Worm (Caenorhabditis elegans): ENCODE measurements around the gene Y105C5B.15.
A peak's percentile ranks its signal among the peaks of the same experiment; 100 is the strongest.

Gene Y105C5B.15

DNA sequence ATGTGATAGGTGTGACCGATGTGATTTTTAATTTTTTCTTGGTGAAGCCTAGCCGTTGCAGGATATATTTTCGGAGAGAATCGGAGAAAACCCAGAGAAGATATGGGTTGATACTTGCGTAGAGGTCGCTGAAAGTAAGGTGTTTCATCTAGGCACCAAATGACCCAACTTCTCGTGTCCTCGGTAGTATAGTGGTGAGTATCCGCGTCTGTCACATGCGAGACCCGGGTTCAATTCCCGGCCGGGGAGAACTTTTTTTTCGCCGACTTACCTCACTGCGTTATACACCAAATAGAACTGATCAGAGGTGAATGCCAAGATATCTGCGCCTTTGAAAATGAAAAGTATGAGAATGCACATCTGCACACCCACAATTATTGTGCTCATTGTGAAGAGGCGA is 19.9 kb upstream of the Y105C5B.15 start:
- TF ChIP-seq ztf-29 (GFP tag; IDR thresholded peaks at IDR 0.05) (0 out of 2 replicates have a peak, but pooled peaks have one; percentile 36), cog-1 (tag; optimal IDR thresholded peaks at IDR 0.05) (peak; percentile 28), klf-2 (GFP tag; conservative IDR thresholded peaks at IDR 0.05) (no peak), T22C8.4 (GFP tag; IDR thresholded peaks at IDR 0.05) (no peak), flt-1 (GFP tag; IDR thresholded peaks at IDR 0.05) (no peak), ztf-23 (GFP tag; IDR thresholded peaks at IDR 0.05) (peak; percentile 76), ref-1 (GFP tag; conservative IDR thresholded peaks at IDR 0.05) (0 out of 2 replicates have a peak, but pooled peaks have one; percentile 20), med-1 (GFP tag; optimal IDR thresholded peaks at IDR 0.05; ENCODE audit: insufficient read depth) (no peak), tab-1 (GFP tag; IDR thresholded peaks at IDR 0.05) (peak; percentile 78)

DNA sequence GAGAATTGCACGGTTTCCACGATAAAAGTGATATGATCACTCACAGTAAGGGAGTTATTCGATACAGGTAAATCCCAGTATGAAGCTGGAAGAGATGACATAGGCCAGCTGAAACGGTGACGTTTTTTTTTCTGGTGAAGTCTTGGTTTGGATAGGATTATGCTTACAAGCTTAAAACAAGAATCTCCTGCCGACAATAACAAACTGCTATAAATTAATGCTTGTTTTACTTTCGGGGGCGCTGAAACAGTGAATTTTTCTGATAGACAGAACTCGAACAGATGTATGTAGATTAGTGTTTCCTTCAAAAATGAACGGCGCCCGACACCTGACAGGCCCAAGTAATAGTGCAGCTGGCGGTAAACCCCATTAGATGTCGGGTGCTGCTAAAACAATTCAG is 17.9 kb upstream of the Y105C5B.15 start, which contains the start of gene srv-16:
Gene srv-16 (minus strand): TSS at position 101 of the 400 bp plus-strand sequence.
- TF ChIP-seq med-1 (GFP tag; optimal IDR thresholded peaks at IDR 0.05; ENCODE audit: insufficient read depth) (no peak), tab-1 (GFP tag; IDR thresholded peaks at IDR 0.05) (no peak), ztf-23 (GFP tag; IDR thresholded peaks at IDR 0.05) (no peak), ztf-29 (GFP tag; IDR thresholded peaks at IDR 0.05) (no peak), T22C8.4 (GFP tag; IDR thresholded peaks at IDR 0.05) (no peak), ref-1 (GFP tag; conservative IDR thresholded peaks at IDR 0.05) (no peak), cog-1 (tag; optimal IDR thresholded peaks at IDR 0.05) (no peak), flt-1 (GFP tag; IDR thresholded peaks at IDR 0.05) (no peak), klf-2 (GFP tag; conservative IDR thresholded peaks at IDR 0.05) (no peak)

DNA sequence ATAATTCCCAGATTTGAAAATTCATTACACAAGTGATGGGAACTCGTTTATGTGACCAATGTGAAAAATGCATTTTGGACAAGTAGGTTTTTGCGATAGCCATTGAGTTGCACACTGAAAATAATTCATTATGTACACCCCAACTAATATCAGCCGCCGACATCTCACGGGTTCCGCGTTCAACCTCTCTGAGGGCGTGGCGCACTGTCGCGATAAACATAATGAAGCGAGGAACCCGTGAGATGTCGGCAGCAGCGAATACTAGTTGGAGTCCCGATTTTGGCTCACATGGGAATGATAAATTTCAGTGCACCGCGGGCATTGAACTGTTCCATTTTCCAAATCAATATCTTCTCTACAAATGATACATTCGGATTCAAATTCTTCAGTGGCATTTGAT is 14.6 kb upstream of the Y105C5B.15 start:
- no peak for TF ChIP-seq klf-2 (GFP tag; conservative IDR thresholded peaks at IDR 0.05)
- TF ChIP-seq flt-1 (GFP tag; IDR thresholded peaks at IDR 0.05) = no peak
- no peak for TF ChIP-seq tab-1 (GFP tag; IDR thresholded peaks at IDR 0.05)
- TF ChIP-seq ref-1 (GFP tag; conservative IDR thresholded peaks at IDR 0.05) = no peak

DNA sequence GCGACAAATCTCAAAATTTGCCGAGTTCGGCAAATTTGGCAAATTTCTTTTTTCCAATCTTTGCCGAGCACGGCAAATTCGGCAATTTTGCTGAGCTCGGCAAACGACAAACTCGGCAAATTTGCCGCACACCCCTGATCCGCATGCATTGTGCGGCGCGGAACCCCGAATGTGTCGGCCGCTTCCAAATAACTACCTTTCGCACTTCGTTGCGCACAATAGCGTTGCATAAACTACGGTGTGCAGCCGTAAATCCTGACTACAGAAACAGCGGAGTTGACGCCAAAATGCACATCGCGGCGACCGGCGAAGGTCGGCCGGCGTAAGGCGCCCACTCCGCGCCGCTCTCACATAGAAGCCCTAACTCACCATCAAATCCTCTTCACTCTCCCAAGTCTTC is 13.3 kb upstream of the Y105C5B.15 start:
- TF ChIP-seq cog-1 (tag; optimal IDR thresholded peaks at IDR 0.05) = no peak

DNA sequence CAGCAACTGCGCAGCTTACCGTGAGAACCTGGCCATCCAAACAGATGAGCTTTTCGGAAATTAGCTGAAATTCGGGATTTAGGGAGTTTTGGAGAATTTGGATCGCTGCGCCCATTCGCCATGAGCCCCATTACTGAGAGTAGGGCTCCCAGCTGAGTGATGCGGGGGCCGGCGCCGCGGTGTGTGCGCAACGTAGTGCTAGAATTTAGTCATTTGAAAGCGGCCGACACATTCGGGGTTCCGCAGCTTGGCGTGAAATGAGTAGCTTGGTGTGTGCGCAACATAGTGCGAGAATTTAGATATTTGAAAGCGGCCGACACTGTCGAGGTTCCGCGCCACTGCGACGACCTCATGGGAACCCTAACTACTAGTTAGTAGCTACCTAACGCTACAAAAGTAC is 10.9 kb upstream of the Y105C5B.15 start:
- TF ChIP-seq flt-1 (GFP tag; IDR thresholded peaks at IDR 0.05) (no peak), cog-1 (tag; optimal IDR thresholded peaks at IDR 0.05) (no peak), tab-1 (GFP tag; IDR thresholded peaks at IDR 0.05) (no peak), med-1 (GFP tag; optimal IDR thresholded peaks at IDR 0.05; ENCODE audit: insufficient read depth) (no peak), ztf-23 (GFP tag; IDR thresholded peaks at IDR 0.05) (no peak), klf-2 (GFP tag; conservative IDR thresholded peaks at IDR 0.05) (no peak), ref-1 (GFP tag; conservative IDR thresholded peaks at IDR 0.05) (no peak), ztf-29 (GFP tag; IDR thresholded peaks at IDR 0.05) (no peak), T22C8.4 (GFP tag; IDR thresholded peaks at IDR 0.05) (no peak)

DNA sequence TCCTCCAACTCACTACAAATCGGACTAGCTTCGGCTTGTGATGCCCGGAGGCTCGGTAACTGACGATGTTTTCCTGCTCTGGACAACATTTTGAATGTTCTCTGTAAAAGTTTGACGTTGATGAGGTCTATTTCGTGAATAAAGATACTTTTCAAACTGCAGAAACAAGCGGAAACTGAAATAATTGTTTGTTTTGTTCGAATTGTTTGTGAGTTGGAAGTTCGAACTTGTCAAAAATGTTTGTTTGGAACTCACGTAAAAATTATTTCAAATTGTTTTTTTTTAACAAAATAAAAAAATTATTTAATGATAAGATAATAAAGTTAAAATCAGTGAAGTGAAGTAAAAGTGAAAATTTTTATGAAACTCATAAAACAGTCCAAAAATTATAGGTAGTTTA is 10.3 kb upstream of the Y105C5B.15 start, which contains the start of gene Y105C5B.11:
Gene Y105C5B.11 (minus strand): TSS at position 101 of the 400 bp plus-strand sequence.
- TF ChIP-seq cog-1 (tag; optimal IDR thresholded peaks at IDR 0.05) = no peak
- no peak for TF ChIP-seq med-1 (GFP tag; optimal IDR thresholded peaks at IDR 0.05; ENCODE audit: insufficient read depth)
- no peak for TF ChIP-seq tab-1 (GFP tag; IDR thresholded peaks at IDR 0.05)
- no peak for TF ChIP-seq flt-1 (GFP tag; IDR thresholded peaks at IDR 0.05)
- no peak for TF ChIP-seq ztf-23 (GFP tag; IDR thresholded peaks at IDR 0.05)
- no peak for TF ChIP-seq T22C8.4 (GFP tag; IDR thresholded peaks at IDR 0.05)
- TF ChIP-seq ztf-29 (GFP tag; IDR thresholded peaks at IDR 0.05) = no peak
- TF ChIP-seq klf-2 (GFP tag; conservative IDR thresholded peaks at IDR 0.05) = no peak
- TF ChIP-seq ref-1 (GFP tag; conservative IDR thresholded peaks at IDR 0.05) = no peak

DNA sequence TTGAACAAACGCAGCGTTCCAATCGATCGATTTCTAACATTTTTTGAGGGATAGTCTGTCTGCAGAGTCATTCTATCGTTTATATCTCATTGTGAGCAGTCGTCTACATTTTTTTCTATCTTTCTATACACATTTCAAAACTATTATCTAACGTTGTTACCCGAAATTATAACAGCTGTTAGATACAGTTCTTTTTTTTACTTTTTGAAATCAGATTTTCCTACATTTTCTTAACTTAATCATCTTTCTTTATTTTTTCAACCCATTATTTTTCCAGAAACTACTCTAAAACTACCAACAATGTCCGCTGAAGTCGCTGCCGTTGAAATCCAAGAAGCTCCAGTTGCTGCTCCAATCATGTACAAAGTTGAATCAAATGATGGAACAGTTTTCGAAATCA is 5.2 kb upstream of the Y105C5B.15 start, which contains the start of gene skr-10:
Gene skr-10 (plus strand): TSS at position 301 of the 400 bp plus-strand sequence.
- TF ChIP-seq tab-1 (GFP tag; IDR thresholded peaks at IDR 0.05) = no peak
- TF ChIP-seq klf-2 (GFP tag; conservative IDR thresholded peaks at IDR 0.05) = no peak
- TF ChIP-seq ztf-23 (GFP tag; IDR thresholded peaks at IDR 0.05) = no peak
- no peak for TF ChIP-seq ztf-29 (GFP tag; IDR thresholded peaks at IDR 0.05)
- no peak for TF ChIP-seq flt-1 (GFP tag; IDR thresholded peaks at IDR 0.05)
- no peak for TF ChIP-seq med-1 (GFP tag; optimal IDR thresholded peaks at IDR 0.05; ENCODE audit: insufficient read depth)
- TF ChIP-seq ref-1 (GFP tag; conservative IDR thresholded peaks at IDR 0.05) = no peak
- TF ChIP-seq cog-1 (tag; optimal IDR thresholded peaks at IDR 0.05) = no peak
- TF ChIP-seq T22C8.4 (GFP tag; IDR thresholded peaks at IDR 0.05) = no peak

DNA sequence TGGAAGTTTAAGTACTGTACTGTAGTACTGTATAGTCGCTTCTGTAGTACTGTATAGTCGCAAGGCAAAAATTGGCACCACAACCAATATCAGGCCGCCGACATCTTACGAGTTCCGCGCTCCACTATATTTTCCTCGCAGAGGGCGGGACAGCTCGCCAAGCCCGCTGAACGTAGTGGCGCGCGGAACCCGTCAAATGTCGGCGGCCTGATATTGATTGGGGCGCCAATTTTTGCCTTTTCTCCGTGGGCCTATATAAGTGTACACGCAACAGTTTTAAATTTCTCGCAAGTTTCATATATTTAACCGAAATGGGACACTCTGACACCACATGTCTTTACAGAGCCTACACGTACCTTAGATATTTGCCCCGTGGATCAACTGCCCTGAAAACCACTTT is 1.7 kb upstream of the Y105C5B.15 start:
- no peak for TF ChIP-seq cog-1 (tag; optimal IDR thresholded peaks at IDR 0.05)
- TF ChIP-seq tab-1 (GFP tag; IDR thresholded peaks at IDR 0.05) = no peak
- TF ChIP-seq T22C8.4 (GFP tag; IDR thresholded peaks at IDR 0.05) = no peak
- no peak for TF ChIP-seq ztf-23 (GFP tag; IDR thresholded peaks at IDR 0.05)
- TF ChIP-seq klf-2 (GFP tag; conservative IDR thresholded peaks at IDR 0.05) = no peak
- no peak for TF ChIP-seq ref-1 (GFP tag; conservative IDR thresholded peaks at IDR 0.05)
- no peak for TF ChIP-seq med-1 (GFP tag; optimal IDR thresholded peaks at IDR 0.05; ENCODE audit: insufficient read depth)
- no peak for TF ChIP-seq flt-1 (GFP tag; IDR thresholded peaks at IDR 0.05)
- no peak for TF ChIP-seq ztf-29 (GFP tag; IDR thresholded peaks at IDR 0.05)

DNA sequence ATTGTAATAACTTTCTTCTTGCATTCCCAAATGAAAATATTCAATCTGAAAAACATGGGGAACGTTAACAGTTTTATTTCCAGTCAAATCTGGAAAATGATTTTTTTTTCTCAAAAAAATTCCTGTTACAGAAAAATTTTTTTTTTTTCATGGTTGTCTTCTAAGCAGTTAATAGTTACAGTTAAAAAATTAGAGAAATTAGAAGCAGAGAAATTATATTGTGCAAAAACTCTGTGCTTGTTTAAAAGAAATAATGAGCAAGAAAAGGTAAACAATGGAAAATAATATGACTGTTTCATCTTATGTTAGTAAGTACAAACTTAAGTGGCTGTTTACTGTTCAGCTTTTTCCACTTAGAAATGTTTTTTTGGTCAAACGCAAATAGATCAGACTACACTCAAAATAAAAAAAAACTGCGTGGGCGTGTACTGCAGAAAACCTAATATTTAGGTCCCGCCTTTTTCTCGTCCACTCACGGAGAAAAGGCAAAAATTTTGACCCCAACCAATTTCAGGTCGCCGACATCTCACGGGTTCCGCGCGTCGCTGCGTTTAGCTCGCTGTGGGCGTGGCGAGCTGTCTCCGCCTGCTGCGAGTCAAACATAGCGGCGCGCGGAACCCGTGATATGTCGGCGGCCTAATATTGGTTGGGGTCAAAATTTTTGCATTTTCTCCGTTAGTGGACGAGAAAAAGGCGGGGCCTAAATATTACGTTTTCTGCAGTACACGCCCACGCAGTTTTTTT is 726 bp upstream of the Y105C5B.15 start, which contains the start of gene ifas-3:
Gene ifas-3 (minus strand): TSS at position 51 of the 744 bp plus-strand sequence.
- no peak for TF ChIP-seq tab-1 (GFP tag; IDR thresholded peaks at IDR 0.05)
- TF ChIP-seq flt-1 (GFP tag; IDR thresholded peaks at IDR 0.05) = no peak
- no peak for TF ChIP-seq T22C8.4 (GFP tag; IDR thresholded peaks at IDR 0.05)
- no peak for TF ChIP-seq med-1 (GFP tag; optimal IDR thresholded peaks at IDR 0.05; ENCODE audit: insufficient read depth)
- TF ChIP-seq ztf-29 (GFP tag; IDR thresholded peaks at IDR 0.05) = no peak
- no peak for TF ChIP-seq cog-1 (tag; optimal IDR thresholded peaks at IDR 0.05)
- no peak for TF ChIP-seq ztf-23 (GFP tag; IDR thresholded peaks at IDR 0.05)
- TF ChIP-seq ref-1 (GFP tag; conservative IDR thresholded peaks at IDR 0.05) = no peak
- no peak for TF ChIP-seq klf-2 (GFP tag; conservative IDR thresholded peaks at IDR 0.05)
